Fruit fly (Drosophila melanogaster) whole organism, embryonic: ENCODE results near the gene CG15480.
A peak's percentile ranks its signal among the peaks of the same experiment; 100 is the strongest.

ENCODE experiments used
- CG10147 ChIP-seq: fragments of 200-800 bp; sonication (Bioruptor generic); optimal IDR thresholded peaks from 2 replicates; lab custom pipeline; 2019; ENCODE audit warnings: missing biosample characterization, mild to moderate bottlenecking, missing genetic modification characterization, moderate library complexity
- CG10366 ChIP-seq: fragments of 200-800 bp; sonication (Bioruptor generic); IDR thresholded peaks from 2 replicates; pipeline ENCODE4 v1.3.6; 2022; ENCODE audit warnings: missing biosample characterization, missing genetic modification characterization
- CG11560 ChIP-seq: fragments of 200-800 bp; sonication (Bioruptor generic); IDR thresholded peaks from 3 replicates; pipeline ENCODE4 v1.3.6; 2022; ENCODE audit warnings: missing biosample characterization, missing genetic modification characterization
- CG11696 ChIP-seq: fragments of 200-800 bp; sonication (Bioruptor generic); IDR thresholded peaks from 2 replicates; pipeline ENCODE4 v1.3.6; 2022; ENCODE audit warnings: missing biosample characterization, missing genetic modification characterization
- CG12299 ChIP-seq: fragments of 200-800 bp; sonication (Bioruptor generic); optimal IDR thresholded peaks from 2 replicates; lab custom pipeline; 2018; ENCODE audit warnings: missing biosample characterization, mild to moderate bottlenecking, missing genetic modification characterization
- CG1233 ChIP-seq: fragments of 200-800 bp; sonication (Bioruptor generic); optimal IDR thresholded peaks from 4 replicates; lab custom pipeline; 2018; ENCODE audit warnings: missing biosample characterization, mild to moderate bottlenecking, missing genetic modification characterization
- CG12744 ChIP-seq: fragments of 200-800 bp; sonication (Bioruptor generic); optimal IDR thresholded peaks from 2 replicates; lab custom pipeline; 2016; ENCODE audit warnings: missing biosample characterization, missing genetic modification characterization
- CG15011 ChIP-seq: fragments of 200-800 bp; sonication (Bioruptor generic); optimal IDR thresholded peaks from 3 replicates; lab custom pipeline; 2018; ENCODE audit warnings: missing biosample characterization, mild to moderate bottlenecking, missing genetic modification characterization
- CG15479 ChIP-seq: fragments of 200-800 bp; sonication (Bioruptor generic); optimal IDR thresholded peaks from 3 replicates; lab custom pipeline; 2019; ENCODE audit warnings: missing biosample characterization, mild to moderate bottlenecking, missing genetic modification characterization, moderate library complexity
- CG15696 ChIP-seq: fragments of 200-800 bp; sonication (Bioruptor generic); optimal IDR thresholded peaks from 2 replicates; lab custom pipeline; 2019; ENCODE audit warnings: missing biosample characterization, mild to moderate bottlenecking, missing genetic modification characterization, moderate library complexity
- CG16779 ChIP-seq: fragments of 200-800 bp; sonication (Bioruptor generic); IDR thresholded peaks from 2 replicates; pipeline ENCODE4 v1.3.6; 2022; ENCODE audit warnings: missing biosample characterization, missing genetic modification characterization
- CG2120 ChIP-seq: fragments of 200-800 bp; sonication (Bioruptor generic); optimal IDR thresholded peaks from 3 replicates; lab custom pipeline; 2016; ENCODE audit warnings: missing biosample characterization, missing genetic modification characterization
- CG30403 ChIP-seq: fragments of 200-800 bp; sonication (Bioruptor generic); optimal IDR thresholded peaks from 3 replicates; lab custom pipeline; 2016; ENCODE audit warnings: missing biosample characterization, missing genetic modification characterization
- CG32767 ChIP-seq: fragments of 200-800 bp; sonication (Bioruptor generic); IDR thresholded peaks from 2 replicates; pipeline ENCODE4 v1.3.6; 2022; ENCODE audit warnings: missing biosample characterization, missing genetic modification characterization
- CG33213 ChIP-seq: fragments of 200-800 bp; sonication (Bioruptor generic); optimal IDR thresholded peaks from 3 replicates; lab custom pipeline; 2016; ENCODE audit warnings: missing biosample characterization, missing genetic modification characterization
- CG33557 ChIP-seq: fragments of 200-800 bp; sonication (Bioruptor generic); optimal IDR thresholded peaks from 2 replicates; lab custom pipeline; 2019; ENCODE audit warnings: missing biosample characterization, mild to moderate bottlenecking, missing genetic modification characterization, moderate library complexity
- CG5953 ChIP-seq: fragments of 200-800 bp; sonication (Bioruptor generic); IDR thresholded peaks from 2 replicates; pipeline ENCODE4 v1.3.6; 2022; ENCODE audit warnings: missing biosample characterization, missing genetic modification characterization
- CG6854 ChIP-seq: fragments of 200-800 bp; sonication (Bioruptor generic); optimal IDR thresholded peaks from 3 replicates; lab custom pipeline; 2017; ENCODE audit warnings: missing biosample characterization, mild to moderate bottlenecking, missing genetic modification characterization
- CG7372 ChIP-seq: fragments of 200-800 bp; sonication (Bioruptor generic); IDR thresholded peaks from 2 replicates; pipeline ENCODE4 v1.3.6; 2022; ENCODE audit warnings: missing biosample characterization, missing genetic modification characterization
- CG9932 ChIP-seq: fragments of 200-800 bp; sonication (Bioruptor generic); IDR thresholded peaks from 2 replicates; pipeline ENCODE4 v1.3.6; 2022; ENCODE audit warnings: missing biosample characterization, missing genetic modification characterization
- CrebB ChIP-seq: fragments of 200-800 bp; sonication (Bioruptor generic); optimal IDR thresholded peaks from 3 replicates; lab custom pipeline; 2018; ENCODE audit warnings: missing biosample characterization, mild to moderate bottlenecking, missing genetic modification characterization
- Doc2 ChIP-seq: fragments of 200-800 bp; sonication (Bioruptor generic); IDR thresholded peaks from 2 replicates; pipeline ENCODE4 v1.3.6; 2022; ENCODE audit warnings: missing biosample characterization, missing genetic modification characterization
- Elba2 ChIP-seq: fragments of 200-800 bp; sonication (Bioruptor generic); optimal IDR thresholded peaks from 3 replicates; lab custom pipeline; 2016; ENCODE audit warnings: missing biosample characterization, missing genetic modification characterization
- H2.0 ChIP-seq: fragments of 200-800 bp; sonication (Bioruptor generic); IDR thresholded peaks from 2 replicates; pipeline ENCODE4 v1.3.6; 2022; ENCODE audit warnings: missing biosample characterization, missing genetic modification characterization
- HLH3B ChIP-seq: fragments of 200-800 bp; sonication (Bioruptor generic); IDR thresholded peaks from 2 replicates; pipeline ENCODE4 v1.3.6; 2022; ENCODE audit warnings: missing biosample characterization, missing genetic modification characterization
- HLH4C ChIP-seq: fragments of 200-800 bp; sonication (Bioruptor generic); IDR thresholded peaks from 3 replicates; pipeline ENCODE4 v1.3.6; 2022; ENCODE audit warnings: missing biosample characterization, missing genetic modification characterization; ENCODE audit not compliant: partially characterized antibody
- Hand ChIP-seq: fragments of 200-800 bp; sonication (Bioruptor generic); optimal IDR thresholded peaks from 2 replicates; lab custom pipeline; 2017; ENCODE audit warnings: mild to moderate bottlenecking, missing biosample characterization, missing genetic modification reagents, missing genetic modification characterization
- Hmx ChIP-seq: fragments of 200-800 bp; sonication (Bioruptor generic); optimal IDR thresholded peaks from 2 replicates; lab custom pipeline; 2016; ENCODE audit warnings: missing biosample characterization, missing genetic modification characterization
- Hr39 ChIP-seq: fragments of >200 bp; optimal IDR thresholded peaks from 2 replicates; lab custom pipeline; 2017
- MESR4 ChIP-seq: fragments of 200-800 bp; sonication (Bioruptor generic); optimal IDR thresholded peaks from 2 replicates; lab custom pipeline; 2018; ENCODE audit warnings: missing biosample characterization, mild to moderate bottlenecking, missing genetic modification characterization, moderate library complexity
- Neu2 ChIP-seq: fragments of 200-800 bp; sonication (Bioruptor generic); optimal IDR thresholded peaks from 3 replicates; lab custom pipeline; 2016; ENCODE audit warnings: missing biosample characterization, missing genetic modification characterization, borderline replicate concordance
- Stat92E ChIP-seq, 3 experiments: fragments of >200 bp in 2 of 3; fragments of 200-800 bp in 1 of 3; sonication (Bioruptor generic) in 1 of 3; optimal IDR thresholded peaks; 2 replicates each; lab custom pipeline; 2017 to 2019; ENCODE audit warnings: missing biosample characterization in 3 of 3, missing genetic modification characterization in 3 of 3, mild to moderate bottlenecking in 1 of 3, moderate library complexity in 1 of 3
- Vsx1 ChIP-seq: fragments of 200-800 bp; sonication (Bioruptor generic); optimal IDR thresholded peaks from 2 replicates; lab custom pipeline; 2017; ENCODE audit warnings: missing biosample characterization, mild to moderate bottlenecking, missing genetic modification characterization, missing genetic modification reagents
- ase ChIP-seq: fragments of 200-800 bp; sonication (Bioruptor generic); IDR thresholded peaks from 3 replicates; pipeline ENCODE4 v1.3.6; 2022; ENCODE audit warnings: missing biosample characterization, missing genetic modification characterization
- dimm ChIP-seq: fragments of 200-800 bp; sonication (Bioruptor generic); IDR thresholded peaks from 2 replicates; pipeline ENCODE4 v1.3.6; 2022; ENCODE audit warnings: missing biosample characterization, missing genetic modification characterization
- esg ChIP-seq: fragments of 200-800 bp; sonication (Bioruptor generic); conservative IDR thresholded peaks from 2 replicates; pipeline ENCODE4 v1.3.6; 2022; ENCODE audit warnings: missing biosample characterization, missing genetic modification characterization
- gcm ChIP-seq: fragments of 200-800 bp; sonication (Bioruptor generic); optimal IDR thresholded peaks from 2 replicates; lab custom pipeline; 2019; ENCODE audit warnings: missing biosample characterization, mild to moderate bottlenecking, missing genetic modification characterization, moderate library complexity
- hb ChIP-seq: fragments of 200-800 bp; sonication (Bioruptor generic); IDR thresholded peaks from 3 replicates; pipeline ENCODE4 v1.3.6; 2022; ENCODE audit warnings: missing biosample characterization, missing genetic modification characterization; ENCODE audit not compliant: partially characterized antibody
- insv ChIP-seq, 2 experiments: fragments of 200-800 bp; sonication (Bioruptor generic); optimal IDR thresholded peaks; 3 replicates each; lab custom pipeline; 2016 to 2018; ENCODE audit warnings: missing biosample characterization in 2 of 2, missing genetic modification characterization in 2 of 2
- kah ChIP-seq: fragments of 200-800 bp; sonication (Bioruptor generic); optimal IDR thresholded peaks from 2 replicates; lab custom pipeline; 2018; ENCODE audit warnings: missing biosample characterization, mild to moderate bottlenecking, missing genetic modification characterization
- knrl ChIP-seq: fragments of 200-800 bp; sonication (Bioruptor generic); IDR thresholded peaks from 3 replicates; pipeline ENCODE4 v1.3.6; 2022; ENCODE audit warnings: missing biosample characterization, missing genetic modification characterization; ENCODE audit not compliant: partially characterized antibody
- mld ChIP-seq: fragments of 200-800 bp; sonication (Bioruptor generic); IDR thresholded peaks from 3 replicates; pipeline ENCODE4 v1.3.6; 2022; ENCODE audit warnings: missing biosample characterization, missing genetic modification characterization; ENCODE audit not compliant: partially characterized antibody
- p53 ChIP-seq: fragments of 200-800 bp; sonication (Bioruptor generic); optimal IDR thresholded peaks from 2 replicates; lab custom pipeline; 2016; ENCODE audit warnings: missing biosample characterization, missing genetic modification characterization
- pfk ChIP-seq: fragments of 200-800 bp; sonication (Bioruptor generic); optimal IDR thresholded peaks from 2 replicates; lab custom pipeline; 2018; ENCODE audit warnings: missing biosample characterization, mild to moderate bottlenecking, missing genetic modification characterization, moderate library complexity
- prd ChIP-seq, 3 experiments: fragments of >200 bp in 2 of 3; fragments of 200-800 bp in 1 of 3; sonication (Bioruptor generic) in 1 of 3; optimal IDR thresholded peaks in 2 of 3; IDR thresholded peaks in 1 of 3; 2 replicates in 2 of 3; 3 replicates in 1 of 3; pipeline versions ENCODE4 v1.3.6 to Lab custom; 2017 to 2022; ENCODE audit warnings: missing biosample characterization in 1 of 3, missing genetic modification characterization in 1 of 3
- pzg ChIP-seq: fragments of 200-800 bp; sonication (Bioruptor generic); optimal IDR thresholded peaks from 3 replicates; lab custom pipeline; 2018; ENCODE audit warnings: missing biosample characterization, mild to moderate bottlenecking, missing genetic modification characterization, moderate library complexity
- toy ChIP-seq: fragments of 200-800 bp; sonication (Bioruptor generic); IDR thresholded peaks from 2 replicates; pipeline ENCODE4 v1.3.6; 2022; ENCODE audit warnings: missing biosample characterization, missing genetic modification characterization

Gene CG15480

dm6 chr2L:13203437-13204137, 21.5 kb downstream of the CG15480 start, which contains the start of gene Pect (continued):
- no peak for TF ChIP-seq CG7372 (GFP tag; lab: Robert Waterston, UW)
- TF ChIP-seq toy (GFP tag; lab: Robert Waterston, UW) = no peak
- TF ChIP-seq dimm (GFP tag; lab: Robert Waterston, UW) = no peak
- peak; percentile 5 for TF ChIP-seq pfk (GFP tag; lab: Kevin White, UChicago)
- no peak; the same call in 1 of the 2 replicates for TF ChIP-seq HLH3B (GFP tag; lab: Robert Waterston, UW)

- TF ChIP-seq knrl (GFP tag; lab: Robert Waterston, UW) (no peak), CG15696 (tag; lab: Kevin White, UChicago) (no peak), Hmx (GFP tag; lab: Kevin White, UChicago) (no peak), CG12744 (GFP tag; lab: Kevin White, UChicago) (no peak), CG30403 (GFP tag; lab: Kevin White, UChicago) (peak; percentile 50), CG11560 (tag; lab: Robert Waterston, UW) (no peak), hb (no peak), CrebB (tag; lab: Kevin White, UChicago) (no peak), Hr39 (lab: Kevin White, UChicago) (no peak), HLH4C (GFP tag; lab: Robert Waterston, UW) (no peak), CG10366 (GFP tag; lab: Robert Waterston, UW) (no peak), Elba2 (GFP tag; lab: Kevin White, UChicago) (peak; percentile 30), CG2120 (GFP tag; lab: Kevin White, UChicago) (no peak), H2.0 (GFP tag; lab: Robert Waterston, UW) (no peak), CG33557 (GFP tag; lab: Kevin White, UChicago) (no peak), CG1233 (GFP tag; lab: Kevin White, UChicago) (no peak), gcm (GFP tag; lab: Kevin White, UChicago) (no peak), Doc2 (GFP tag; lab: Robert Waterston, UW) (no peak), esg (GFP tag; lab: Robert Waterston, UW) (no peak), Stat92E (GFP tag; optimal IDR thresholded peaks at IDR 0.05; lab: Kevin White, UChicago) (no peak), mld (GFP tag; lab: Robert Waterston, UW) (0 out of 3 replicates have a peak, but pooled peaks have one; percentile 29), CG10147 (GFP tag; lab: Kevin White, UChicago) (no peak), CG16779 (GFP tag; lab: Robert Waterston, UW) (no peak), pzg (no peak), CG15479 (no peak), Neu2 (GFP tag; lab: Kevin White, UChicago) (no peak), MESR4 (GFP tag; lab: Kevin White, UChicago) (peak; percentile 64), ase (GFP tag; lab: Robert Waterston, UW) (no peak), CG6854 (GFP tag; lab: Kevin White, UChicago) (no peak), CG5953 (GFP tag; lab: Robert Waterston, UW) (no peak), CG9932 (GFP tag; lab: Robert Waterston, UW) (no peak), Vsx1 (GFP tag; lab: Kevin White, UChicago) (no peak), CG15011 (no peak), CG11696 (GFP tag; lab: Robert Waterston, UW) (no peak), Hand (no peak), CG12299 (tag; lab: Kevin White, UChicago) (peak; percentile 40), kah (GFP tag; lab: Kevin White, UChicago) (no peak), insv (GFP tag; optimal IDR thresholded peaks at IDR 0.05; lab: Kevin White, UChicago) (no peak), CG32767 (GFP tag; lab: Robert Waterston, UW) (no peak), CG33213 (GFP tag; lab: Kevin White, UChicago) (no peak), p53 (GFP tag; lab: Kevin White, UChicago) (no peak), prd (optimal IDR thresholded peaks at IDR 0.05; lab: Kevin White, UChicago) (no peak), prd (GFP tag; IDR thresholded peaks at IDR 0.05; lab: Robert Waterston, UW) (no peak)
Measured at dm6 chr2L:13202960-13203436, 22.1 kb downstream of the CG15480 start, which contains the start of gene CG16972. Gene CG16972 (minus strand): TSS chr2L:13203295.
